Fruit fly (Drosophila melanogaster): ENCODE data around the gene Tom40.

Gene Tom40

DNA sequence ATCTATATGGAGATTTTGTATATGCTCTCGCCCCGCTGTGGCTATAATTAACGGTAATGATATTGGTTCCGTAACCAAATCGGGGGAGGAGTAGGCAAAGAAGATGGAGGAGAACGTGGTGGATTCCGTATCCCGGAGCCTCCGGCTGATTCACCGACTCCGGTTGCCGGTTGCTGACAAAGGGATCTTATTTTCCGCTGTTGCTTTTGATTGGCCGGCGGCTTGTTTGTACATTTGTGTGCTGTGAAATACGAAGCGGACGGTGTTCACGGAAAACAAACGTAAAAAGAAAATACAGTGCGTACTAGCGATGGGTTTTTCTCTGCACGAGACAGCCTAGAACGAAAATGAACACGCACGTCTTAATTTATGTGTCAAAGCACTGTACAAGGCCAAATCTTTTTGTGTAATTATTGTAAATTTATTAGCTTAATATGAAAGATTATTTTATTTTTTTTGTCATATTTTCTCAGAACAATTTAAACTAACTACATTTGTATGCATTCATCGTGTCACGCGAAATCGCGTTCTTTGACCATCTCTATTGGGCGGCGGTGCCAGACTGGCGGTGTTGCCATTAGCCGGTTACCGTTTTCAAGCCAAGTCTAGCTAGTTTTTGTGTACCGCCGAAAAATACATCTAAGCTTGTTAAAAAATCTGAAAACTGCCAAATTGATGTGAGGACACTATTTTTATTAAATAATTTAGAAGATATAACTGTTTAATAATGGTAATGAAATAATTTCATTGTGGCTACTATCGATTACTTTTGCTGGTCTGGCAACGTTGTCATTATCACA is 2.4 kb upstream of the Tom40 start, which contains the start of the genes Pdp and Rab39:
Gene Pdp (minus strand): TSS at position 521 of the 800 bp plus-strand sequence.
Gene Rab39 (plus strand): TSS at position 793 of the 800 bp plus-strand sequence.
- TF ChIP-seq CG8301 (tag; optimal IDR thresholded peaks at IDR 0.05) (peak; percentile 45), Snoo (tag; optimal IDR thresholded peaks at IDR 0.05) (peak; percentile 70), CG12605 (GFP tag; IDR thresholded peaks at IDR 0.05) (no peak), rn (GFP tag; IDR thresholded peaks at IDR 0.05) (peak; percentile 25; the same call in 1 of the 2 replicates), CG17806 (tag; optimal IDR thresholded peaks at IDR 0.05) (peak; percentile 33), EcR (GFP tag; optimal IDR thresholded peaks at IDR 0.05) (no peak), CG13204 (GFP tag; optimal IDR thresholded peaks at IDR 0.05) (no peak), Pif1B (GFP tag; optimal IDR thresholded peaks at IDR 0.05) (peak; percentile 43), CG8159 (tag; optimal IDR thresholded peaks at IDR 0.05) (peak; percentile 67), Ets98B (GFP tag; IDR thresholded peaks at IDR 0.05) (peak; percentile 68), fd96Ca (GFP tag; IDR thresholded peaks at IDR 0.05) (peak; percentile 81), CG32121 (GFP tag; IDR thresholded peaks at IDR 0.05) (peak; percentile 69; the same call in 1 of the 2 replicates), CG15710 (tag; optimal IDR thresholded peaks at IDR 0.05) (peak; percentile 76), CG14655 (GFP tag; optimal IDR thresholded peaks at IDR 0.05) (no peak), CG10348 (GFP tag; IDR thresholded peaks at IDR 0.05) (peak; percentile 60; the same call in 1 of the 2 replicates), Pif1A (GFP tag; optimal IDR thresholded peaks at IDR 0.05) (peak; percentile 70), CG9948 (tag; optimal IDR thresholded peaks at IDR 0.05) (peak; percentile 57), gl (tag; optimal IDR thresholded peaks at IDR 0.05) (no peak), CG4496 (GFP tag; IDR thresholded peaks at IDR 0.05) (peak; percentile 67; the same call in 1 of the 3 replicates), D1 (tag; optimal IDR thresholded peaks at IDR 0.05) (no peak), CG34367 (tag; optimal IDR thresholded peaks at IDR 0.05) (peak; percentile 56)

DNA sequence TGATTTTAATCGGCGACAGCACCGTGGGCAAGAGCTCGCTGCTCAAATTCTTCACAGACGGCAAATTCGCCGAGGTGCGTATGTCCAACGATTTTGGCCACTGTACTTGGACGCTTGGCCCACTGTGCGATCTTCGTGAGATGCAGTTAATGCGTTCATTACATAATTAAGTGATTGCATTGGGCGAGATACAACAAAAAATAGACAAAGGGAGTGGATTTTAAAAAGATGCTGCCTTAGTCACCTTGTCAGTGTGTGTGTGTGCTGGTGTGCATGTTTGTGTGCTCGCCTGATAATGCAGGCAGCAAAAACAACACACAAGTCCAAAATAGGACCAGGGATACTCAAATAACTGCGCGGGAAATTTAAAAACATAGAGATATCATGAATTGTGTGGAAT is 1.4 kb upstream of the Tom40 start:
- TF ChIP-seq CG4496 (GFP tag; IDR thresholded peaks at IDR 0.05) (0 out of 3 replicates have a peak, but pooled peaks have one; percentile 19), Pif1A (GFP tag; optimal IDR thresholded peaks at IDR 0.05) (no peak), CG34367 (tag; optimal IDR thresholded peaks at IDR 0.05) (peak; percentile 33), gl (tag; optimal IDR thresholded peaks at IDR 0.05) (peak; percentile 58), EcR (GFP tag; optimal IDR thresholded peaks at IDR 0.05) (peak; percentile 4), CG12605 (GFP tag; IDR thresholded peaks at IDR 0.05) (peak; percentile 9; the same call in 1 of the 2 replicates), CG8159 (tag; optimal IDR thresholded peaks at IDR 0.05) (no peak), Ets98B (GFP tag; IDR thresholded peaks at IDR 0.05) (no peak), rn (GFP tag; IDR thresholded peaks at IDR 0.05) (no peak)

DNA sequence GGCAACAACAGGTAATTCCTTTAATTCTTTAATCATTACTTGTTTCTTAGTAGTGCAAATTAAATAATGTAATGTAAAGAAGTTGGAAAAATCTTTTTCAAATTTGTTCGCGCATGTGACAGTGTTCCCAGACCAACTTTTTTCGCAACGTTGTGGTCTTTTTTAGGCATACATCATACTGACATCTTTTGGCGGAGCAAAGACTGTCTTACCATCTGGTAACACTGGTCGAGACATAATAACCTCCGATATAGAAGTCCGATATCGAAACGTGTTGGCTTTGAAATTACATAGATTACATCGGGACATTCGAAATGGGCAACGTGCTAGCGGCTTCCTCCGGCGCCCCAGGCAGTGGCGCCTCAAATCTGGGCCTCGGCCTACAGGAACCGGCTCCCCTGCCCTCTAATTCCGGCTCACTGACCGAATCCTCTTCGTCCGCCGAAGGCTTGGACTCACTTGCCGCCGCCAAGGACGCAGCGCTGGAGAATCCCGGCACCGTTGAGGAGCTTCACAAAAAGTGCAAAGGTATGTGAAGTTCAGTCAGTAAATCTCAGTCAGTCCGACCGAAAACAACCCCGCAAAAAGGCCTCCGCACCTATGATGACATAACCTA is 571 bp downstream of the Tom40 start:
- no peak for TF ChIP-seq CG34367 (tag; optimal IDR thresholded peaks at IDR 0.05)
- TF ChIP-seq CG32121 (GFP tag; IDR thresholded peaks at IDR 0.05): no peak
- no peak for TF ChIP-seq CG15710 (tag; optimal IDR thresholded peaks at IDR 0.05)
- no peak for TF ChIP-seq Ets98B (GFP tag; IDR thresholded peaks at IDR 0.05)
- no peak for TF ChIP-seq Pif1A (GFP tag; optimal IDR thresholded peaks at IDR 0.05)
- TF ChIP-seq CG8159 (tag; optimal IDR thresholded peaks at IDR 0.05): no peak
- TF ChIP-seq gl (tag; optimal IDR thresholded peaks at IDR 0.05): no peak
- TF ChIP-seq rn (GFP tag; IDR thresholded peaks at IDR 0.05): no peak

DNA sequence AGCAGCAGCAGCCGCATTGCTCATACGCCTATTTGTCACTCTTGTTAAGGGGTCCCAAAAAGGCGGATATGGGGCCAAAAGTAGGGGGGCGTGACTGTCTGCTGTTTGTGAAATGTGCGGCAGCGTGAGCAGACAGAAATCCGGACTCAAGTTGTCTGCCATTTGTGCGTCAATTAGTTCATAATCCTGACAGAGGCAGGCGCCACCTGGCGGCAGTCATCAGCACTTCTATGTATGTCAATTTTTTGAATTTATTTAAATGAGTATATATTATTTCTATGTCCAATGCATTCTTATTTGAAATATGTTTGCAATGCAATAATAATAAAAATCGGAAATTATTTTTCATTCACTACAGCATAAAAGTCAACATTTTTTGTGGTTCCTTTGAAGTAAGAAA is 7.3 kb downstream of the Tom40 start:
- TF ChIP-seq CG12605 (GFP tag; IDR thresholded peaks at IDR 0.05) (no peak), gl (tag; optimal IDR thresholded peaks at IDR 0.05) (no peak), Ets98B (GFP tag; IDR thresholded peaks at IDR 0.05) (no peak), CG8301 (tag; optimal IDR thresholded peaks at IDR 0.05) (no peak), CG13204 (GFP tag; optimal IDR thresholded peaks at IDR 0.05) (no peak), CG4496 (GFP tag; IDR thresholded peaks at IDR 0.05) (no peak), CG8159 (tag; optimal IDR thresholded peaks at IDR 0.05) (no peak), EcR (GFP tag; optimal IDR thresholded peaks at IDR 0.05) (no peak), Pif1B (GFP tag; optimal IDR thresholded peaks at IDR 0.05) (no peak), D1 (tag; optimal IDR thresholded peaks at IDR 0.05) (no peak), CG34367 (tag; optimal IDR thresholded peaks at IDR 0.05) (no peak), CG17806 (tag; optimal IDR thresholded peaks at IDR 0.05) (no peak)

DNA sequence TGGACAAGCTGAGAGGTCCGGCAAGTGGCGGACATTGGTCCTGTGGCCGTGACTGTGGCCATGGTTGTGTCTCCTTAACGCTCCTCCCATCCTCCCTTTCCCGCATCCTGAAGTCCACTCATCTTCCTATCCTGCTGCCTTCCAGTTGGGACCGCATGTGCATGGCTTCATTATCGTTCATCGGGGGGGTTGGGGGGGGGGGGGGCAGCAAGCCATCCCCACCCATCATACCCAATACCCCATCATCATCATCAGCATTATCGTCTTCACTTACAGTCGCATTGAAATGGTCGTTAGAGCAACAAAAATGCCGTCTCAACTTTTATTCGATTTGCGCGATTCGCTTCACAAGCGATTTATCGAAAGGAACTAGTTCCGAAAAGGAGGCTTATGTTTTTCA is 9.6 kb downstream of the Tom40 start:
- TF ChIP-seq gl (tag; optimal IDR thresholded peaks at IDR 0.05) (no peak), CG15710 (tag; optimal IDR thresholded peaks at IDR 0.05) (no peak), D1 (tag; optimal IDR thresholded peaks at IDR 0.05) (no peak), Pif1B (GFP tag; optimal IDR thresholded peaks at IDR 0.05) (no peak), CG32121 (GFP tag; IDR thresholded peaks at IDR 0.05) (no peak), fd96Ca (GFP tag; IDR thresholded peaks at IDR 0.05) (no peak), CG12605 (GFP tag; IDR thresholded peaks at IDR 0.05) (no peak), CG4496 (GFP tag; IDR thresholded peaks at IDR 0.05) (no peak)

DNA sequence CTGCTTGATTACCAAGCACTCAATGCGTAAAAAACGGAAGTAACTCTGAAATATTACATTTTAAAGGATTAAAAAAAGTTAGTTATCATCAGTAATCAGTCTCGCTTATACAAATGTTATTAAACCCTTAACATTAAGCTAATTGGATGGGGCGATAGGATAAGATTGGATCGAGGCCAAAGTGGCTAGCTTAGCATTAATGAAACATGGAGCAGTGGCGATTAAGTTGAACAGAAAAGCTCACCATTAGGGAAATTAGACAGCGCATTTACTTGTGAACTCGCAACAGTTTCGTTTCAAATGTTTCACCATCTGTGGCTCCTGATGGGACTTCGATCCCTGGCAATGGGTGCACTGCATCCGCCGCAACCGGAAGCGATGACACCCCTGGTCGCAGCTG is 28.0 kb downstream of the Tom40 start, which contains the start of gene Ir7a:
Gene Ir7a (plus strand): TSS at position 301 of the 400 bp plus-strand sequence.
- TF ChIP-seq CG15710 (tag; optimal IDR thresholded peaks at IDR 0.05): no peak
- no peak for TF ChIP-seq CG13204 (GFP tag; optimal IDR thresholded peaks at IDR 0.05)
- TF ChIP-seq CG10348 (GFP tag; IDR thresholded peaks at IDR 0.05): no peak
- no peak for TF ChIP-seq CG14655 (GFP tag; optimal IDR thresholded peaks at IDR 0.05)
- TF ChIP-seq D1 (tag; optimal IDR thresholded peaks at IDR 0.05): no peak
